Worm (Caenorhabditis elegans): Measurements from ENCODE around the gene nhr-205.

ce11 chrV:10111129-10111528, 29.6 kb upstream of the nhr-205 start:
- TF ChIP-seq nhr-12 (tag; optimal IDR thresholded peaks at IDR 0.05) = no peak
- no peak for TF ChIP-seq ceh-39 (tag; optimal IDR thresholded peaks at IDR 0.05)
- TF ChIP-seq unc-39 (tag; optimal IDR thresholded peaks at IDR 0.05) = no peak
- no peak for TF ChIP-seq bed-3 (GFP tag; optimal IDR thresholded peaks at IDR 0.05)
- TF ChIP-seq unc-62 (GFP tag; optimal IDR thresholded peaks at IDR 0.05) = no peak
- TF ChIP-seq snpc-4 (tag; optimal IDR thresholded peaks at IDR 0.05) = no peak
- TF ChIP-seq lin-13 (tag; optimal IDR thresholded peaks at IDR 0.05) = no peak
- no peak for TF ChIP-seq nhr-237 (tag; optimal IDR thresholded peaks at IDR 0.05)
- no peak for TF ChIP-seq lsy-2 (tag; optimal IDR thresholded peaks at IDR 0.05)
- no peak for TF ChIP-seq ces-1 (GFP tag; optimal IDR thresholded peaks at IDR 0.05)
- no peak for TF ChIP-seq pha-4 (tag; optimal IDR thresholded peaks at IDR 0.05)
- no peak for TF ChIP-seq nhr-2 (tag; optimal IDR thresholded peaks at IDR 0.05)
- no peak for TF ChIP-seq elt-3 (tag; optimal IDR thresholded peaks at IDR 0.05)

Measured in whole organism, mixed stage, embryonic.